Worm (Caenorhabditis elegans) whole organism, late embryonic: ENCODE data around the gene hsp-12.2.
A peak's percentile ranks its signal among the peaks of the same experiment; 100 is the strongest.

Experiments
- C08G9.2 ChIP-seq: sonication (generic microtip); optimal IDR thresholded peaks from 2 replicates; lab custom pipeline; 2016; ENCODE audit warnings: mild to moderate bottlenecking, missing genetic modification characterization, moderate library complexity, missing compliant biosample characterization
- C38D4.7 ChIP-seq: fragments of 200-800 bp; sonication (Bioruptor generic); optimal IDR thresholded peaks from 2 replicates; lab custom pipeline; 2018; ENCODE audit warnings: mild to moderate bottlenecking, missing genetic modification characterization, moderate library complexity, missing compliant biosample characterization
- T23F11.4 ChIP-seq: fragments of 200-800 bp; sonication (Bioruptor generic); optimal IDR thresholded peaks from 2 replicates; lab custom pipeline; 2018; ENCODE audit warnings: mild to moderate bottlenecking, missing genetic modification characterization, missing compliant biosample characterization
- Y22D7AL.16 ChIP-seq: sonication (generic microtip); optimal IDR thresholded peaks from 2 replicates; lab custom pipeline; 2016; ENCODE audit warnings: missing genetic modification characterization, missing compliant biosample characterization
- ceh-14 ChIP-seq: sonication (generic microtip); optimal IDR thresholded peaks from 2 replicates; lab custom pipeline; 2016; ENCODE audit warnings: missing genotype, missing genetic modification characterization, missing compliant biosample characterization
- ceh-2 ChIP-seq: sonication (generic microtip); optimal IDR thresholded peaks from 2 replicates; lab custom pipeline; 2016; ENCODE audit warnings: missing genotype, missing genetic modification characterization, missing compliant biosample characterization
- ceh-22 ChIP-seq: sonication (generic microtip); optimal IDR thresholded peaks from 2 replicates; lab custom pipeline; 2017; ENCODE audit warnings: missing biosample characterization, missing genetic modification characterization
- ceh-31 ChIP-seq: sonication (generic microtip); optimal IDR thresholded peaks from 2 replicates; lab custom pipeline; 2016; ENCODE audit warnings: missing genetic modification characterization, missing compliant biosample characterization
- ceh-34 ChIP-seq: sonication (generic microtip); optimal IDR thresholded peaks from 2 replicates; lab custom pipeline; 2016; ENCODE audit warnings: mild to moderate bottlenecking, missing genetic modification characterization, missing compliant biosample characterization
- ceh-48 ChIP-seq: sonication (generic microtip); optimal IDR thresholded peaks from 2 replicates; lab custom pipeline; 2016; ENCODE audit warnings: missing genetic modification characterization, inconsistent platforms, missing compliant biosample characterization
- ceh-6 ChIP-seq: fragments of 200-800 bp; sonication (Bioruptor generic); optimal IDR thresholded peaks from 2 replicates; lab custom pipeline; 2018; ENCODE audit warnings: mild to moderate bottlenecking, missing genetic modification characterization, missing compliant biosample characterization
- che-1 ChIP-seq: sonication (generic microtip); optimal IDR thresholded peaks from 2 replicates; lab custom pipeline; 2016; ENCODE audit warnings: mild to moderate bottlenecking, missing genetic modification characterization, missing compliant biosample characterization
- dve-1 ChIP-seq: sonication (generic microtip); optimal IDR thresholded peaks from 2 replicates; lab custom pipeline; 2017; ENCODE audit warnings: antibody characterized with exemption, mild to moderate bottlenecking, missing genetic modification characterization, missing compliant biosample characterization
- elt-2 ChIP-seq: sonication (generic microtip); optimal IDR thresholded peaks from 2 replicates; lab custom pipeline; 2016; ENCODE audit warnings: missing genetic modification reagents, missing genetic modification characterization, missing compliant biosample characterization
- elt-4 ChIP-seq: sonication (generic microtip); optimal IDR thresholded peaks from 2 replicates; lab custom pipeline; 2016; ENCODE audit warnings: missing genetic modification characterization, missing compliant biosample characterization
- ets-4 ChIP-seq: sonication (generic microtip); optimal IDR thresholded peaks from 2 replicates; lab custom pipeline; 2016; ENCODE audit warnings: missing genetic modification characterization, missing compliant biosample characterization
- fax-1 ChIP-seq: sonication (generic microtip); optimal IDR thresholded peaks from 2 replicates; lab custom pipeline; 2016; ENCODE audit warnings: missing genotype, missing genetic modification characterization, missing compliant biosample characterization
- fkh-10 ChIP-seq: fragments of 150-350 bp; optimal IDR thresholded peaks from 2 replicates; lab custom pipeline; 2014; ENCODE audit warnings: missing biosample characterization, missing genetic modification reagents, missing genetic modification characterization
- fkh-6 ChIP-seq: sonication (generic microtip); optimal IDR thresholded peaks from 2 replicates; lab custom pipeline; 2016; ENCODE audit warnings: missing genetic modification characterization, missing compliant biosample characterization
- gmeb-2 ChIP-seq: sonication (generic microtip); optimal IDR thresholded peaks from 2 replicates; lab custom pipeline; 2016; ENCODE audit warnings: missing genetic modification characterization, inconsistent platforms, missing compliant biosample characterization
- hlh-13 ChIP-seq: fragments of 200-800 bp; sonication (Bioruptor generic); optimal IDR thresholded peaks from 2 replicates; lab custom pipeline; 2018; ENCODE audit warnings: mild to moderate bottlenecking, missing genetic modification characterization, missing compliant biosample characterization
- hlh-30 ChIP-seq: sonication (generic microtip); optimal IDR thresholded peaks from 2 replicates; lab custom pipeline; 2017; ENCODE audit warnings: antibody characterized with exemption, missing genetic modification characterization, missing compliant biosample characterization; ENCODE audit not compliant: insufficient read depth
- hlh-8 ChIP-seq: sonication (generic microtip); optimal IDR thresholded peaks from 2 replicates; lab custom pipeline; 2016; ENCODE audit warnings: missing genotype, missing genetic modification characterization, missing compliant biosample characterization
- lim-6 ChIP-seq: sonication (generic microtip); optimal IDR thresholded peaks from 2 replicates; lab custom pipeline; 2016; ENCODE audit warnings: missing genetic modification characterization, missing compliant biosample characterization
- lin-11 ChIP-seq: fragments of 200-800 bp; sonication (Bioruptor generic); optimal IDR thresholded peaks from 2 replicates; lab custom pipeline; 2018; ENCODE audit warnings: mild to moderate bottlenecking, missing genetic modification characterization, missing compliant biosample characterization
- mec-3 ChIP-seq: sonication (generic microtip); optimal IDR thresholded peaks from 2 replicates; lab custom pipeline; 2016; ENCODE audit warnings: borderline replicate concordance, missing genetic modification characterization, missing compliant biosample characterization
- nfya-1 ChIP-seq: sonication (generic microtip); optimal IDR thresholded peaks from 2 replicates; lab custom pipeline; 2017; ENCODE audit warnings: missing genetic modification characterization, mild to moderate bottlenecking, missing compliant biosample characterization, antibody characterized with exemption, moderate library complexity
- pag-3 ChIP-seq: sonication (generic microtip); optimal IDR thresholded peaks from 2 replicates; lab custom pipeline; 2016; ENCODE audit warnings: missing compliant biosample characterization, missing genetic modification characterization, borderline replicate concordance
- pat-9 ChIP-seq: fragments of 200-800 bp; sonication (Bioruptor generic); optimal IDR thresholded peaks from 2 replicates; lab custom pipeline; 2018; ENCODE audit warnings: mild to moderate bottlenecking, missing genetic modification characterization, moderate library complexity, missing compliant biosample characterization
- pax-1 ChIP-seq: fragments of 150-350 bp; optimal IDR thresholded peaks from 2 replicates; lab custom pipeline; 2014; ENCODE audit warnings: missing biosample characterization, missing genetic modification characterization
- pha-2 ChIP-seq: sonication (generic microtip); optimal IDR thresholded peaks from 2 replicates; lab custom pipeline; 2017; ENCODE audit warnings: mild to moderate bottlenecking, missing genetic modification characterization, missing compliant biosample characterization
- pha-4 ChIP-seq: fragments of 150-350 bp; optimal IDR thresholded peaks from 2 replicates; lab custom pipeline; 2018; ENCODE audit warnings: missing biosample characterization, missing genetic modification reagents, missing genetic modification characterization
- pqm-1 ChIP-seq: sonication (generic microtip); optimal IDR thresholded peaks from 2 replicates; lab custom pipeline; 2016; ENCODE audit warnings: missing genetic modification characterization, missing compliant biosample characterization
- pros-1 ChIP-seq: fragments of 150-350 bp; optimal IDR thresholded peaks from 2 replicates; lab custom pipeline; 2014; ENCODE audit warnings: missing biosample characterization, missing genetic modification reagents, missing genetic modification characterization
- ref-2 ChIP-seq: sonication (generic microtip); optimal IDR thresholded peaks from 2 replicates; lab custom pipeline; 2016; ENCODE audit warnings: missing genetic modification characterization, missing compliant biosample characterization
- rnt-1 ChIP-seq: sonication (generic microtip); optimal IDR thresholded peaks from 2 replicates; lab custom pipeline; 2016; ENCODE audit warnings: missing genetic modification characterization, missing compliant biosample characterization
- sox-2 ChIP-seq: fragments of 200-800 bp; sonication (Bioruptor generic); IDR thresholded peaks from 2 replicates; pipeline ENCODE4 v1.3.6; 2022; ENCODE audit warnings: missing genetic modification reagents, missing genetic modification characterization, missing compliant biosample characterization
- tbx-2 ChIP-seq: sonication (generic microtip); optimal IDR thresholded peaks from 2 replicates; lab custom pipeline; 2016; ENCODE audit warnings: missing genetic modification characterization, missing compliant biosample characterization
- unc-3 ChIP-seq, 2 experiments: fragments of 200-800 bp in 1 of 2; sonication (Bioruptor generic) in 1 of 2; sonication (generic microtip) in 1 of 2; conservative IDR thresholded peaks in 1 of 2; optimal IDR thresholded peaks in 1 of 2; 2 replicates each; pipeline versions ENCODE4 v1.3.6 to Lab custom; 2016 to 2022; ENCODE audit warnings: missing compliant biosample characterization in 2 of 2, missing genetic modification characterization in 2 of 2, missing genetic modification reagents in 1 of 2
- unc-42 ChIP-seq: sonication (generic microtip); optimal IDR thresholded peaks from 2 replicates; lab custom pipeline; 2016; ENCODE audit warnings: missing genotype, missing genetic modification characterization, missing compliant biosample characterization
- ztf-16 ChIP-seq: sonication (generic microtip); optimal IDR thresholded peaks from 2 replicates; lab custom pipeline; 2017; ENCODE audit warnings: missing genetic modification characterization, missing compliant biosample characterization

Gene hsp-12.2

DNA sequence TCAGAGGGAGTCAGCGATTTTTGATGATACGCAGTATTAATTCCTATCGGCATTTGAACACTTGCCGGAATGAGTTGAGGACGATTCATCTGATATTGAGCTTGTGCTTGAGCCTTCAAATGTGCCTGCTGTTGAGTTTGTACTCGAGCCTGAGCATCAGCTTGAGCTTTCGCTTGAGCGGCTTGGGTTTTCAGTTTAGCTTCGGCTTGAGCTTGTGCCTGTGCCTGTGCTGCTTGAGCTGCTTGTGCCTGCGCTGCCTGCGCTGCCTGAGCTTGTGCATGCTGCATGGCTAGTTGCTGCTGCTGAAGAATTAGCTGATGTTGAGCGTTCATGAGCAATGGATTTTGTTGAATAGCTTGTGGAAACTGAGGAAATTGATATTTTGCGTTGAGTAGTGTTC is 22.0 kb upstream of the hsp-12.2 start:
- TF ChIP-seq hlh-13 (GFP tag; lab: Kevin White, UChicago) (no peak), hlh-8 (tag; lab: Kevin White, UChicago) (no peak), ztf-16 (tag; lab: Kevin White, UChicago) (no peak), ceh-2 (tag; lab: Kevin White, UChicago) (no peak), ceh-14 (tag; lab: Kevin White, UChicago) (no peak), fax-1 (tag; lab: Kevin White, UChicago) (no peak), che-1 (tag; lab: Kevin White, UChicago) (no peak), sox-2 (GFP tag; lab: Robert Waterston, UW) (no peak), pha-4 (tag; lab: Kevin White, UChicago) (no peak), fkh-10 (no peak)
- TF ChIP-seq, all 69 proteins: peak for 0

DNA sequence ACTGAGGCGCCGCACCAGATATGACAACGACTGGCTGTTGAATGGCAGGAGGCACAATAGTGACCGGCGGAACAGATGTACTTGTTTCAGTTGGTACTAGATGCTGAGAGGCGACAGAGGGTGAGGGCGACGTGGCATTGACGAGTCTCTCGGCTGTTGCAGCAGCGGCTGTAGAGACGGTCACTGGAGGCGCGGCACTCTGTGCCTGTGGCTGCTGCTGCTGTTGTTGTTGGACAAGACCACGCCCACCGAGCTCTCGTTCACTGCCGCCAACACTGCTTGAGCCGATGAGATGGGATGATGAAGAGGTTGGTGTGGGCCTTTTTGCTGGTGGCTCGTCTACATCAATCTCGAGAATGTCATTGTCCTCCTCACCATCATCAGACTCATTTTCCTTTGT is 20.7 kb upstream of the hsp-12.2 start:
- TF ChIP-seq tbx-2 (tag; lab: Kevin White, UChicago) (no peak), ceh-6 (no peak), nfya-1 (tag; lab: Kevin White, UChicago) (no peak), pat-9 (no peak), lim-6 (tag; lab: Kevin White, UChicago) (no peak), unc-42 (tag; lab: Kevin White, UChicago) (no peak), dve-1 (tag; lab: Kevin White, UChicago) (no peak), ceh-34 (tag; lab: Kevin White, UChicago) (no peak), pros-1 (no peak), elt-4 (tag; lab: Kevin White, UChicago) (no peak)
- TF ChIP-seq, all 69 proteins: peak for 0

DNA sequence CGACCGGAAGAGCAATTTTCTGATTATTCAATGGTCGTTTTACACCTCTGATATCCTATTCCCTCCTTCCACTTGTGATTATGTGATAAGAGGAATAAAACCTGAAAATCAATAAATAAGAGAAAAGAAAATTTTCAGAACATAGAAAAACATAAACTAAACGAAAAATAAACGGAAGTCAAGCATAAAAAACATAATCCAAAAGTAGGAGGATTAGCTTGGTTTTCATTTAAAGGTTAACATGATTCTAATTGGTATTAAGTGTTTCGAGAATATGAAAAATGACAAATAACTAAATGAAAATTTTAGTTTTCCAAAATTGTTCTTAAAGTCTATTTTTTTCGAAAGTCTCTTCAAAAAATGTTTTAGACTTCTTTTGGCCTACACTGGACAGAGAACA is 16.7 kb upstream of the hsp-12.2 start, which contains the start of gene gei-8:
TSS of gene gei-8 (minus strand) at position 101 of the 400 bp plus-strand sequence.
- TF ChIP-seq C08G9.2 (tag; lab: Kevin White, UChicago) (no peak), lim-6 (tag; lab: Kevin White, UChicago) (no peak), pag-3 (no peak), mec-3 (no peak), C38D4.7 (no peak), Y22D7AL.16 (no peak)

DNA sequence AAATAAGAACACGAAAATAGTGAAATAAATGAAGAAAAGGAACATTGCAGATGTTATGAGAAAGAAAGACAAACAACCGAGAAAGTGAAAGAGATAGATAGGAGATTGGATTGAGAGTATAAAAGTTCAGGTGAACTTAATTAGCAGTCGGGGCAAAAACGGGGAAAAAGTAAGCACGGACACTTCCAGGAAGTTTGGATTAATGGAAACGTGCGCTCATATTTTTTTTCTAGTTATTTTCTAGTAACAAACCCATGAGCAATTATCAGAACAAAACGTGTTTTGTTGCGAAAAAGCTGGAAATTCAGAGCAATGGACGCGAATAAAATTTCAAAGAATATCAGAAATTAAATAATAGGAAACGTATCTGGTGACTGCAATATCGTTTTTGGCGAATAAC is 16.0 kb upstream of the hsp-12.2 start:
- TF ChIP-seq elt-2 (no peak), ref-2 (tag; lab: Kevin White, UChicago) (no peak), pha-2 (tag; lab: Kevin White, UChicago) (no peak), ets-4 (tag; lab: Kevin White, UChicago) (no peak), fax-1 (tag; lab: Kevin White, UChicago) (no peak), hlh-30 (tag; lab: Kevin White, UChicago) (no peak), unc-42 (tag; lab: Kevin White, UChicago) (no peak), ceh-22 (tag; lab: Kevin White, UChicago) (no peak), fkh-6 (no peak), unc-3 (GFP tag; conservative IDR thresholded peaks at IDR 0.05; lab: Robert Waterston, UW) (no peak), unc-3 (tag; optimal IDR thresholded peaks at IDR 0.05; lab: Kevin White, UChicago) (no peak), C38D4.7 (no peak), gmeb-2 (tag; lab: Kevin White, UChicago) (no peak), T23F11.4 (GFP tag; lab: Kevin White, UChicago) (no peak)
- TF ChIP-seq, all 69 proteins: peak for 0

DNA sequence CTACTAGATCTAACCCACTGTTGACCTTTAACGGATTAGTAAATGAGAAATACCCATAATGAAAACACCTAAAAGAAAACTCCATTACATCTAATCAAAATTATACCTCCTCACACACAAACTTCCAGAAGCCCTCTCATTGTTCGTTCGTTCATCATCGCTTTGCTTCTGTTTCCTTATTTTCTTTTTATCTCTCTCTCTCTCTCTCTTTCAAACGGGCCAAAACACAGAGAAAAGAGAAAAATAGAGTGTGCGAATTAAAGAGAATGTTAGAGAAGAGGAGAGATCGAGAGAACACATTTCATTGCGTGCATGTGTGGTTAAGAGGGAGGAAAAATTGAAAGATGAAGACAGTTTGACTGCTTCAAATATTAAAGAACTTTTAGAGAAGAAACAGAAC is 13.6 kb upstream of the hsp-12.2 start:
- peak; percentile 17 for TF ChIP-seq rnt-1 (tag; lab: Kevin White, UChicago)
- TF ChIP-seq tbx-2 (tag; lab: Kevin White, UChicago), result peak; percentile 13
- TF ChIP-seq ceh-48 (tag; lab: Kevin White, UChicago), result no peak
- TF ChIP-seq hlh-8 (tag; lab: Kevin White, UChicago), result no peak
- TF ChIP-seq ceh-31 (tag; lab: Kevin White, UChicago), result peak; percentile 46
- no peak for TF ChIP-seq lin-11 (tag; lab: Kevin White, UChicago)
- peak; percentile 66 for TF ChIP-seq pax-1
- peak; percentile 41 for TF ChIP-seq unc-42 (tag; lab: Kevin White, UChicago)
- TF ChIP-seq nfya-1 (tag; lab: Kevin White, UChicago), result peak; percentile 71
- no peak for TF ChIP-seq pqm-1 (tag; lab: Kevin White, UChicago)
- peak; percentile 7; the same call in 1 of the 2 replicates for TF ChIP-seq sox-2 (GFP tag; lab: Robert Waterston, UW)
- TF ChIP-seq, all 69 proteins: peak for 7
